Worm (Caenorhabditis elegans) whole organism, early embryonic: ENCODE data around the gene tsp-14.

Source experiments
- aly-1 ChIP-seq: sonication (generic microtip); optimal IDR thresholded peaks from 2 replicates; lab custom pipeline; 2016; ENCODE audit warnings: missing genetic modification characterization, missing compliant biosample characterization
- ama-1 ChIP-seq: fragments of 150-350 bp; optimal IDR thresholded peaks from 2 replicates; lab custom pipeline; 2014
- ceh-13 ChIP-seq: fragments of 200-800 bp; sonication (Bioruptor generic); optimal IDR thresholded peaks from 2 replicates; lab custom pipeline; 2018; ENCODE audit warnings: mild to moderate bottlenecking, missing genetic modification characterization, missing compliant biosample characterization
- ceh-36 ChIP-seq: sonication (generic microtip); optimal IDR thresholded peaks from 2 replicates; lab custom pipeline; 2016; ENCODE audit warnings: missing genetic modification characterization, inconsistent platforms, missing compliant biosample characterization
- flt-1 ChIP-seq: fragments of 200-800 bp; sonication (Bioruptor generic); IDR thresholded peaks from 2 replicates; pipeline ENCODE4 v1.3.6; 2022; ENCODE audit warnings: missing genetic modification characterization, missing compliant biosample characterization
- hmbx-1 ChIP-seq: sonication (generic microtip); optimal IDR thresholded peaks from 2 replicates; lab custom pipeline; 2016; ENCODE audit warnings: mild to moderate bottlenecking, missing genetic modification characterization, missing compliant biosample characterization
- hmg-4 ChIP-seq: fragments of 200-800 bp; sonication (Bioruptor generic); optimal IDR thresholded peaks from 2 replicates; lab custom pipeline; 2018; ENCODE audit warnings: mild to moderate bottlenecking, missing genetic modification characterization, missing compliant biosample characterization
- hnd-1 ChIP-seq: sonication (generic microtip); optimal IDR thresholded peaks from 2 replicates; lab custom pipeline; 2016; ENCODE audit warnings: missing genetic modification characterization, missing compliant biosample characterization
- pes-1 ChIP-seq: fragments of 200-800 bp; sonication (Bioruptor generic); IDR thresholded peaks from 2 replicates; pipeline ENCODE4 v1.3.6; 2022; ENCODE audit warnings: missing genetic modification reagents, missing genetic modification characterization, missing compliant biosample characterization
- scrt-1 ChIP-seq: fragments of 200-800 bp; sonication (Bioruptor generic); IDR thresholded peaks from 2 replicates; pipeline ENCODE4 v1.3.6; 2022; ENCODE audit warnings: missing genetic modification characterization, missing compliant biosample characterization
- tbx-37 ChIP-seq: fragments of 200-800 bp; sonication (Bioruptor generic); conservative IDR thresholded peaks from 2 replicates; pipeline ENCODE4 v1.3.6; 2022; ENCODE audit warnings: missing genetic modification reagents, missing genetic modification characterization, missing compliant biosample characterization
- tra-4 ChIP-seq: sonication (generic microtip); optimal IDR thresholded peaks from 2 replicates; lab custom pipeline; 2017; ENCODE audit warnings: missing genetic modification characterization, missing compliant biosample characterization

DNA sequence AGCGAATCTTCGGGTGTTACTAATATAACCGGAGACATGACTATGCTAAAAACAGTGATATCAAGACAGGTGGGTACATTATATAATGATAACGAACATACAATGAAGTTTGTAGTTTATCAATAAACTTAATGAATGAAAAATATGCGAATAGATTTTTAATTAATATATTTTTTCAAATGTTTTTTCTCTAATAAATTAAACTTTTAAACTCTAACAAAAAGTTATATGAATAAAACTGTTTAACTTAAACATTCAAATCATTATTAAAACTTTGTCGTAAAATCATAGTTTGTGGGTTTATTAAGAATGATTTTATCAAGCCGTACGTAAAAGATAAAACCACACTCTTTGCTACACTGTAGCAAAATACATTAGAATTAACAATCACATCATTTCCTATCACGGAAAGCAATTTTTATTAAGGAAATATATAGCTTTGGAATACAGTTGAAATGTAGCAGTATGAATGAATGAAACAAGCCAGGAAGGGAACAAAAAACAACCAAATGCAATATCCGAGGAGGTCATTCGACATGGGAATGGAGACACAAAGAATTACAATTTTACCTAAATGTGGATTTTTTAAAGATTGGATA lies 44.3 kb upstream of the tsp-14 start, which contains the start of gene K05B2.4:
- TF ChIP-seq ama-1 = no peak
- no peak for TF ChIP-seq hmbx-1 (tag; lab: Kevin White, UChicago)
- TF ChIP-seq tra-4 = no peak
- TF ChIP-seq hmg-4 (GFP tag; lab: Kevin White, UChicago) = no peak
- TF ChIP-seq tbx-37 = no peak
- no peak for TF ChIP-seq scrt-1 (GFP tag; lab: Robert Waterston, UW)
- no peak for TF ChIP-seq ceh-36 (tag; lab: Kevin White, UChicago)
- TF ChIP-seq aly-1 = no peak
- TF ChIP-seq ceh-13 (GFP tag; lab: Kevin White, UChicago) = no peak
- TF ChIP-seq hnd-1 (tag; lab: Kevin White, UChicago) = no peak
- no peak for TF ChIP-seq flt-1 (GFP tag; lab: Robert Waterston, UW)
- no peak for TF ChIP-seq pes-1 (GFP tag; lab: Robert Waterston, UW)
